Worm (Caenorhabditis elegans) whole organism, L4 larva: ENCODE results near the gene gpa-1.

Source experiments
- F37D6.2 ChIP-seq: sonication (generic microtip); optimal IDR thresholded peaks from 2 replicates; lab custom pipeline; 2016; ENCODE audit warnings: mild to moderate bottlenecking, missing genetic modification characterization, missing compliant biosample characterization
- Y105C5A.15 ChIP-seq: fragments of 200-800 bp; sonication (Bioruptor generic); IDR thresholded peaks from 2 replicates; pipeline ENCODE4 v1.3.6; 2022; ENCODE audit warnings: missing genetic modification characterization, missing compliant biosample characterization
- Y48G9A.11 ChIP-seq: fragments of 200-800 bp; sonication (Bioruptor generic); IDR thresholded peaks from 2 replicates; pipeline ENCODE4 v1.3.6; 2022; ENCODE audit warnings: missing genetic modification reagents, missing genetic modification characterization, missing compliant biosample characterization
- aha-1 ChIP-seq: fragments of 150-350 bp; peaks from one replicate; lab custom pipeline; 2014; ENCODE audit warnings: missing biosample characterization, missing genetic modification characterization
- aly-2 ChIP-seq: sonication (generic microtip); optimal IDR thresholded peaks from 2 replicates; lab custom pipeline; 2018; ENCODE audit warnings: missing biosample characterization, missing genetic modification characterization
- ceh-20 ChIP-seq: fragments of 200-800 bp; sonication (Bioruptor generic); IDR thresholded peaks from 2 replicates; pipeline ENCODE4 v1.3.6; 2022; ENCODE audit warnings: missing genetic modification reagents, missing genetic modification characterization, missing compliant biosample characterization
- ceh-44 ChIP-seq: fragments of 200-800 bp; sonication (Bioruptor generic); IDR thresholded peaks from 2 replicates; pipeline ENCODE4 v1.3.6; 2022; ENCODE audit warnings: missing genetic modification reagents, missing genetic modification characterization, missing compliant biosample characterization
- ceh-62 ChIP-seq: sonication (generic microtip); optimal IDR thresholded peaks from 2 replicates; lab custom pipeline; 2017; ENCODE audit warnings: missing biosample characterization, missing genetic modification characterization
- ceh-82 ChIP-seq: sonication (generic microtip); optimal IDR thresholded peaks from 2 replicates; lab custom pipeline; 2017; ENCODE audit warnings: missing biosample characterization, missing genetic modification characterization
- daf-16 ChIP-seq, 3 experiments: sonication (generic microtip); optimal IDR thresholded peaks; 2 replicates each; lab custom pipeline; 2016 to 2017; ENCODE audit warnings: missing genetic modification characterization in 3 of 3, missing genetic modification reagents in 3 of 3, mild to moderate bottlenecking in 2 of 3, missing compliant biosample characterization in 2 of 3, missing biosample characterization in 1 of 3, moderate library complexity in 1 of 3
- dmd-9 ChIP-seq: fragments of 200-800 bp; sonication (Bioruptor generic); IDR thresholded peaks from 2 replicates; pipeline ENCODE4 v1.3.6; 2022; ENCODE audit warnings: missing genetic modification reagents, missing genetic modification characterization, missing compliant biosample characterization
- fkh-10 ChIP-seq: fragments of 150-350 bp; optimal IDR thresholded peaks from 2 replicates; lab custom pipeline; 2014; ENCODE audit warnings: missing biosample characterization, missing genetic modification reagents, missing genetic modification characterization
- gei-8 ChIP-seq: fragments of 200-800 bp; sonication (Bioruptor generic); optimal IDR thresholded peaks from 2 replicates; lab custom pipeline; 2018; ENCODE audit warnings: mild to moderate bottlenecking, missing genetic modification characterization, missing compliant biosample characterization
- hlh-11 ChIP-seq: fragments of 200-800 bp; sonication (Bioruptor generic); optimal IDR thresholded peaks from 2 replicates; lab custom pipeline; 2018; ENCODE audit warnings: mild to moderate bottlenecking, missing genetic modification characterization, missing compliant biosample characterization
- hlh-30 ChIP-seq: sonication (generic microtip); optimal IDR thresholded peaks from 2 replicates; lab custom pipeline; 2017; ENCODE audit warnings: antibody characterized with exemption, mild to moderate bottlenecking, missing genetic modification characterization, missing compliant biosample characterization; ENCODE audit not compliant: insufficient read depth
- lim-7 ChIP-seq: fragments of 200-800 bp; sonication (Bioruptor generic); IDR thresholded peaks from 2 replicates; pipeline ENCODE4 v1.3.6; 2022; ENCODE audit warnings: missing genetic modification characterization, missing compliant biosample characterization
- lin-39 ChIP-seq: fragments of 150-350 bp; optimal IDR thresholded peaks from 2 replicates; lab custom pipeline; 2014; ENCODE audit warnings: missing biosample characterization, missing genetic modification reagents, missing genetic modification characterization
- mdt-29 ChIP-seq: fragments of 200-800 bp; sonication (Bioruptor generic); IDR thresholded peaks from 2 replicates; pipeline ENCODE4 v1.3.6; 2022; ENCODE audit warnings: missing genetic modification reagents, missing genetic modification characterization, missing compliant biosample characterization
- mep-1 ChIP-seq: fragments of 150-350 bp; sonication (generic microtip); optimal IDR thresholded peaks from 3 replicates; lab custom pipeline; 2014; ENCODE audit warnings: missing biosample characterization, missing genetic modification characterization
- mes-2 ChIP-seq: sonication (generic microtip); optimal IDR thresholded peaks from 2 replicates; lab custom pipeline; 2016; ENCODE audit warnings: missing genotype, mild to moderate bottlenecking, missing genetic modification characterization, missing compliant biosample characterization; ENCODE audit not compliant: poor library complexity, severe bottlenecking
- mxl-3 ChIP-seq: fragments of 200-800 bp; sonication (Bioruptor generic); optimal IDR thresholded peaks from 2 replicates; lab custom pipeline; 2018; ENCODE audit warnings: mild to moderate bottlenecking, missing genetic modification characterization, missing compliant biosample characterization
- nhr-237 ChIP-seq: sonication (generic microtip); optimal IDR thresholded peaks from 2 replicates; lab custom pipeline; 2017; ENCODE audit warnings: missing biosample characterization, missing genetic modification characterization
- nhr-25 ChIP-seq: sonication (generic microtip); optimal IDR thresholded peaks from 2 replicates; lab custom pipeline; 2017; ENCODE audit warnings: missing genetic modification characterization, mild to moderate bottlenecking, missing compliant biosample characterization, antibody characterized with exemption, moderate library complexity, borderline replicate concordance; ENCODE audit not compliant: insufficient read depth
- nhr-28 ChIP-seq: fragments of 150-350 bp; optimal IDR thresholded peaks from 2 replicates; lab custom pipeline; 2014; ENCODE audit warnings: missing biosample characterization, missing genetic modification characterization
- nhr-48 ChIP-seq: sonication (generic microtip); optimal IDR thresholded peaks from 2 replicates; lab custom pipeline; 2016; ENCODE audit warnings: mild to moderate bottlenecking, missing genetic modification characterization, missing compliant biosample characterization
- php-3 ChIP-seq: fragments of 200-800 bp; sonication (Bioruptor generic); IDR thresholded peaks from 2 replicates; pipeline ENCODE4 v1.3.6; 2022; ENCODE audit warnings: missing genetic modification reagents, missing genetic modification characterization, missing compliant biosample characterization
- pqm-1 ChIP-seq: sonication (generic microtip); optimal IDR thresholded peaks from 2 replicates; lab custom pipeline; 2017; ENCODE audit warnings: missing biosample characterization, missing genetic modification characterization
- skn-1 ChIP-seq: fragments of 150-350 bp; optimal IDR thresholded peaks from 2 replicates; lab custom pipeline; 2014; ENCODE audit warnings: missing biosample characterization, missing genetic modification characterization
- snpc-4 ChIP-seq: fragments of 150-350 bp; optimal IDR thresholded peaks from 2 replicates; lab custom pipeline; 2014; ENCODE audit warnings: missing biosample characterization, missing genetic modification characterization
- spr-1 ChIP-seq: sonication (generic microtip); optimal IDR thresholded peaks from 2 replicates; lab custom pipeline; 2016; ENCODE audit warnings: mild to moderate bottlenecking, missing genetic modification characterization, missing compliant biosample characterization
- tag-97 ChIP-seq: fragments of 200-800 bp; sonication (Bioruptor generic); IDR thresholded peaks from 2 replicates; pipeline ENCODE4 v1.3.6; 2022; ENCODE audit warnings: missing genetic modification characterization, missing compliant biosample characterization
- unc-62 ChIP-seq, 3 experiments: fragments of 150-350 bp in 1 of 3; sonication (generic microtip); optimal IDR thresholded peaks in 2 of 3; peaks in 1 of 3; 1 replicate in 1 of 3; 2 replicates in 2 of 3; lab custom pipeline; 2014 to 2017; ENCODE audit warnings: missing biosample characterization in 3 of 3, missing genetic modification characterization in 3 of 3, missing genetic modification reagents in 3 of 3, missing genotype in 1 of 3
- zfp-3 ChIP-seq: fragments of 200-800 bp; sonication (Bioruptor generic); conservative IDR thresholded peaks from 2 replicates; pipeline ENCODE4 v1.3.6; 2022; ENCODE audit warnings: missing genetic modification reagents, missing genetic modification characterization, missing compliant biosample characterization
- zip-2 ChIP-seq: fragments of 150-350 bp; optimal IDR thresholded peaks from 2 replicates; lab custom pipeline; 2014; ENCODE audit warnings: missing biosample characterization, missing genetic modification characterization
- ztf-7 ChIP-seq: fragments of 150-350 bp; optimal IDR thresholded peaks from 2 replicates; lab custom pipeline; 2014; ENCODE audit warnings: missing biosample characterization, missing genetic modification characterization

gpa-1 gene

DNA sequence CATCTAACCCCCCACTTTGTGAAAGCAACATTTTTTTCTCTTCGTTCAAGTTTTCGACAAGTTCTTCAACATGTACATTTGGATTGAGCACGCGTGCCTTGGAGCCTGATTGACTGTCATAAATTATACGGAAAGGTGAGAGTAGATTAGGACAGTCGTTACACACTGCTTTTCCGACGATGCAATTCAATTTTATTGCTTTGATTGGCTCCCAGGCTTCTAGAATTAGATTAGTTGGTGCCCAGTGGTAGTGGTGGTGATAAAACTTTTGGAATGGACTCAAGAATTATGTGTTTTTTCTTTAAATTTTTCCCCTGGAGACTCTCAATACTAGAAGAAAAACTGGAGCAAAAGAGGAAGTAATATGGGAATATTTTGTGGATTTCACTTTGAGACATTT is 27.0 kb upstream of the gpa-1 start:
- TF ChIP-seq mes-2 (tag; lab: Kevin White, UChicago) (no peak), unc-62 (GFP tag; optimal IDR thresholded peaks at IDR 0.05 in 1 of 2; lab: Kevin White, UChicago) (peak in 1 of 2 experiments; percentile 58), unc-62 (tag; optimal IDR thresholded peaks at IDR 0.05; lab: Kevin White, UChicago) (no peak)

DNA sequence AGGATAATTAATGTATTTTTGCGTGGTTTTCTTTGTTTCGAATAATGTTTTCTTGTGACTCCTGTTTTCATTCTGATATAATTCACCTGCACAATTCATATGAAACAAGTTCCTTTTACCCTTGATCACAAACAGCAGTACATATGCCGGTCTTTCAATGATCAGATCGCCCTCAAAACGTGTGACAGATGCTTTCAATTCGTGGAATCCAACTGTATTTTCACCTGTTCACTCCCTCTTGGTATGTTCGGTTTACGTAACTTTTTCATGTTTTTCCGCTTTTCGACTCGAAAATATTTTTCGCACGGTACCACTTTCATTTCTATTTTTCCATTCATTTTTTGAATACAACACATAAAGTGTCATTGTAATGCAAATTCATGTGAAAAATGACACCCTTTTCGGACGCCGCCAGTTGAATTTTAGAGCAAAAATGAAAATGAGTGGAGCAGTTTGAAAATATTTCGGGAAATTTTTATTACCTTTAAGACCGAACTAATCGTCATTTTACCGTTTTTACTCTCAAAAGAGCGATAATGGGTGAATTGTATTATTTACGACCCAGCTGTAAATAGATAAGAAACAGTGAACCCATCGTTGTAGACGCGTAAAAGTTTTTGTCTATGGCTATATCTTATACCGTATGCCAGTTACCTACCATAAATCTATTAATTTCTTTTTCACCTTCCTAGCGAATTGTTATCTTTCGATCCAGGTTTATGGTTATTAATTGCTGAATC is 24.5 kb upstream of the gpa-1 start, which contains the start of gene K10D6.4:
TSS of gene K10D6.4 (plus strand) at position 100 of the 740 bp plus-strand sequence.
- TF ChIP-seq nhr-28 (tag; lab: Kevin White, UChicago) (peak; percentile 60), pqm-1 (peak; percentile 59), nhr-237 (tag; lab: Kevin White, UChicago) (no peak), Y48G9A.11 (no peak), hlh-11 (tag; lab: Kevin White, UChicago) (peak; percentile 22), nhr-48 (tag; lab: Kevin White, UChicago) (no peak), fkh-10 (GFP tag; lab: Kevin White, UChicago) (no peak), daf-16 (GFP tag; optimal IDR thresholded peaks at IDR 0.05; lab: Kevin White, UChicago) (no peak), daf-16 (tag; optimal IDR thresholded peaks at IDR 0.05; lab: Kevin White, UChicago) (peak; percentile 47), php-3 (GFP tag; lab: Robert Waterston, UW) (peak; percentile 90), spr-1 (no peak), ceh-62 (tag; lab: Kevin White, UChicago) (no peak), skn-1 (tag; lab: Kevin White, UChicago) (no peak), ceh-20 (0 out of 2 replicates have a peak, but pooled peaks have one; percentile 53), gei-8 (GFP tag; lab: Kevin White, UChicago) (no peak), Y105C5A.15 (GFP tag; lab: Robert Waterston, UW) (no peak), ceh-82 (tag; lab: Kevin White, UChicago) (no peak)
- TF ChIP-seq, all 104 proteins: peak for 6

DNA sequence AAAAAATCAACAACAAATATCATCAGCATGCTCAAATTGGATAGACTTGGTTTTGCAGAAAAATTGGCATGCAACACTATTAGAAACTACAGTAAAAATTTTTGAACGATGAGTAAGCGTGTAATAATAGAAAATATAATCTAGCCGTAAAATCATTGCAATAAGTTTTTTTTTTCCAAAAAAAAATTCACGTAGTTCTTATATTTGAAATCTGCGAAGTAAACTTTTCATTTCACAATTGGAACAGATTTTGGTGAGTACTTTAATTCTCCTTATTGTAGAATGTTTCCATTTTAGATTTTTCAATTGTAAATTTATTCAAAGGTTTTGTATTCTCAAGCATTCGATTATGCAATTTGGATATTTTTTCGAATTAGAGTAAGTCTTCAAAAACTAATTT is 22.8 kb upstream of the gpa-1 start, which contains the start of gene K10D6.3:
TSS of gene K10D6.3 (plus strand) at position 301 of the 400 bp plus-strand sequence.
- TF ChIP-seq aha-1 (tag; lab: Kevin White, UChicago) (peak; percentile 74), lim-7 (GFP tag; lab: Robert Waterston, UW) (no peak), hlh-30 (tag; lab: Kevin White, UChicago) (no peak)
- TF ChIP-seq, all 104 proteins: peak for 1

DNA sequence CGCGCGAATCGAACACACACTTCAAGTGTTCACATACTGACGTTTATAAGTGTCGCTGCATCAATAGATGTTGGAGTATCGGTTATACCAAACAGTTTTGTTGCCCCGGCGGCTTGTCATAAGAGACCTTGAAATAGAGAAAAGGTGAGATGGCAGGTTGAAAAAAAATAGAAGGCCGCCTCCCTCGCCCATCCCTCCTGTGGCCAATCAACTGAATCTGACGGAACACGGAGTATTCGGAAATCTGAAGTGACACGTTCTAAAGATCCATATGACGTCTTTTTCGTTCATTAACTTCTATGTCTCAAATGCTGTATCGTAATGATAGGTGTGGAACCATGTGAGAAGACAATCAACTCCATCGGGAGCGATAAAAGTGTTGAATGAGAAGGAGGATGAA is 22.0 kb upstream of the gpa-1 start:
- TF ChIP-seq nhr-25 (tag; lab: Kevin White, UChicago), result peak; percentile 63
- TF ChIP-seq mxl-3, result peak; percentile 5
- TF ChIP-seq fkh-10 (GFP tag; lab: Kevin White, UChicago), result no peak

DNA sequence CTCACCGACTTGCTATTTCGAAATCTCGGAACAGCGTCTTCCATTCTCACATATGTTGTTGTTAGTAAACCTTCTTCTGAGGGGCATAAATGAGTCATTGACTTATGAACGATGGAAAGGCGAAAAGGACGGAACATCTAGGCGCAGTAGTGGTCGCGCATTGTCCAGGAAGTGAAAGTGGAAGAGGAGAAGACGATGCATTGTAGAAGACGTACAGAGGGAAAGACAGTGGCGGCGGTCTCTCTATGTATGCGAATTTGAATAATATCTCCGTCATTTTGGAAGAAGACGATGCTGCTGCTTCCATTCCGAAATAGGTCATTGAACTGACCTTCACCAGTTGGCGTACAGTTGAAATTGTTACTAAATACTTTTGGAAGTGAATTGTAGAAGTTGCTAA is 20.6 kb upstream of the gpa-1 start:
- TF ChIP-seq aha-1 (tag; lab: Kevin White, UChicago) (peak; percentile 82), nhr-28 (tag; lab: Kevin White, UChicago) (no peak)

DNA sequence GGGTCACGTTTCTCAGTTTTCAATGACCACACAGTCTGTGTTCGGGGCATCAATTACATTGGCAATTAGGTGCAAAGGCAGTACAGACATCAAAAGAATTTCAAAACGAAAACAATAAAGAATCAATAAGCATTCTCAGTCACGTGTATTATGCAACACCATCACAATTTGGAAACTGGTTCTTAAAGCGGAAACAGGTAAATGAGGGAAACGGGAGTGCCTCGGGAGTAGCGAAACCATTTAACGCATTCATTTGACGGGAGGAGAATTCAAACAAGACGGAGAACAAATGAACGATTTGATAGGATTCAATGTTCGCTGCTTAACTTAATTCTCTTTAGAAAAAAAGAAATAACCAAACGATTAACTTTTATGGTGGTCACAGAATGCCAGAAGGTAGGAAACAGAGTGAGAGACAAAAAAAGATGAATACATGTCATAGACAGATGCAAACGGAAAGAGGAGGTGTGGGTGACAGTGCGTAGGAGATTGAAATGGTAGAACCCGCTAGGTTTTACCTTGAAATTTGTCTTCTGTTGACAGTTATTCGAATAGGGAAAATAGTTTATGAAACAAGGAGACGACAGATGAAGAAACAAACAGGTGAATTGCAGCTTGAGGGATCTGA is 19.3 kb upstream of the gpa-1 start:
- TF ChIP-seq hlh-30 (tag; lab: Kevin White, UChicago), result peak; percentile 21
- TF ChIP-seq aha-1 (tag; lab: Kevin White, UChicago), result peak; percentile 97
- peak; percentile 16 for TF ChIP-seq nhr-28 (tag; lab: Kevin White, UChicago)
- peak; percentile 7 for TF ChIP-seq mep-1
- no peak for TF ChIP-seq lim-7 (GFP tag; lab: Robert Waterston, UW)

DNA sequence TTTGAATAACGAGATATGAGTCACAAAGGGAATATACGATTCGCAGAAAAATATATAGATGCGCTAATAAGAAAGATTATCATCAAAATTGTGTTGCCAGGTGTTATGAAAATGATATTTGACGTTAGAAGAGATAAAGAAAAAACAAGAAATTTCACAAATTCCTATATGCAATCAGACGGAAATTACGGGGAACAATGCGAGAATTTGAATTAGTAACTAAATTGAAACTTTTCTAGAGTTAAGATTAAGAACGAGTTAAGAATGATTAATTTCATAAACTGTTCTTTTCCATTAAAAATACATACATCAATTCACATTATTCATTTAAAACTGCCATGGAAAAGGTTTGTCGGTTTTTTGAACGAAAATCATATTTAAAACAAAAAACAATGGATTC is 18.6 kb upstream of the gpa-1 start, which contains the start of gene clc-6:
TSS of gene clc-6 (minus strand) at position 101 of the 400 bp plus-strand sequence.
- TF ChIP-seq unc-62 (GFP tag; optimal IDR thresholded peaks at IDR 0.05 in 1 of 2; lab: Kevin White, UChicago) (no peak), unc-62 (tag; optimal IDR thresholded peaks at IDR 0.05; lab: Kevin White, UChicago) (no peak), snpc-4 (no peak), mdt-29 (GFP tag; lab: Robert Waterston, UW) (no peak), Y48G9A.11 (no peak), aly-2 (tag; lab: Kevin White, UChicago) (no peak), ztf-7 (tag; lab: Kevin White, UChicago) (no peak), zfp-3 (GFP tag; lab: Robert Waterston, UW) (no peak), dmd-9 (GFP tag; lab: Robert Waterston, UW) (no peak), F37D6.2 (no peak), mes-2 (tag; lab: Kevin White, UChicago) (no peak), tag-97 (no peak), lin-39 (no peak), ceh-44 (GFP tag; lab: Robert Waterston, UW) (no peak), zip-2 (tag; lab: Kevin White, UChicago) (no peak), fkh-10 (GFP tag; lab: Kevin White, UChicago) (no peak)
